Worm (Caenorhabditis elegans) whole organism, L2 larva: ENCODE results near the gene C25F9.16.

Experiments
- alr-1 ChIP-seq: fragments of 150-350 bp; optimal IDR thresholded peaks from 2 replicates; lab custom pipeline; 2014; ENCODE audit warnings: missing biosample characterization, missing genetic modification characterization
- blmp-1 ChIP-seq: sonication (generic microtip); optimal IDR thresholded peaks from 2 replicates; lab custom pipeline; 2017; ENCODE audit warnings: missing genetic modification characterization, mild to moderate bottlenecking, missing compliant biosample characterization, antibody characterized with exemption, moderate library complexity; ENCODE audit not compliant: insufficient read depth
- elt-3 ChIP-seq: sonication (generic microtip); optimal IDR thresholded peaks from 2 replicates; lab custom pipeline; 2017; ENCODE audit warnings: missing biosample characterization, missing genetic modification characterization
- lin-13 ChIP-seq: fragments of 150-350 bp; optimal IDR thresholded peaks from 2 replicates; lab custom pipeline; 2014; ENCODE audit warnings: missing biosample characterization, missing genetic modification reagents, missing genetic modification characterization
- nhr-23 ChIP-seq: fragments of 150-350 bp; optimal IDR thresholded peaks from 2 replicates; lab custom pipeline; 2014; ENCODE audit warnings: missing biosample characterization, missing genetic modification reagents, missing genetic modification characterization
- nhr-25 ChIP-seq: fragments of 150-350 bp; sonication (generic microtip); optimal IDR thresholded peaks from 3 replicates; lab custom pipeline; 2014; ENCODE audit warnings: missing biosample characterization, missing genetic modification characterization
- sem-4 ChIP-seq: fragments of 150-350 bp; optimal IDR thresholded peaks from 2 replicates; lab custom pipeline; 2014; ENCODE audit warnings: missing biosample characterization, missing genetic modification reagents, missing genetic modification characterization
- sma-3 ChIP-seq: sonication (generic microtip); optimal IDR thresholded peaks from 2 replicates; lab custom pipeline; 2016; ENCODE audit warnings: missing genetic modification reagents, missing genetic modification characterization, missing compliant biosample characterization
- unc-55 ChIP-seq: fragments of 150-350 bp; sonication (generic microtip); optimal IDR thresholded peaks from 3 replicates; lab custom pipeline; 2014; ENCODE audit warnings: missing biosample characterization, missing genetic modification reagents, missing genetic modification characterization

DNA sequence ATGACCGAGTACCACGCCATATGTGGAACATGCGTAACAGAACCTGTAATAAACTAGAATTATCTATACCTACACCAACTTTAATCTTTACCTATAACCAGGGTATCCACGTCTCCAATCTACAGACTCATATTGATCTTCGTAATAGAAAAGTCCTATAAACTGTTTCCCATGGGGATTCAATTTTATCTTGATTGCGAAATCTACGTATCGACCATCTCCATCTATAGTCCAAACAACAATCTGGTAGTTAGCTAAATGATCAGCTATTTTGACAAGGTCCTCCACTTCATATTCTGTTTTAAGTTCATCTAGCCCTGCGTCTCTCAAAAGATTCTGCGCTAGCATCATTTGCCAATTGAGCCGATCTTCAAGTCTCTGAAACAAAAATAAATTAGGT lies 4.6 kb upstream of the C25F9.16 start:
- TF ChIP-seq lin-13 (GFP tag; lab: Kevin White, UChicago) (no peak), blmp-1 (tag; lab: Kevin White, UChicago) (no peak), alr-1 (tag; lab: Kevin White, UChicago) (no peak), nhr-23 (tag; lab: Kevin White, UChicago) (peak; percentile 95), unc-55 (no peak), nhr-25 (tag; lab: Kevin White, UChicago) (peak; percentile 54), sma-3 (GFP tag; lab: Kevin White, UChicago) (no peak), sem-4 (tag; lab: Kevin White, UChicago) (no peak), elt-3 (tag; lab: Kevin White, UChicago) (no peak)
